Fruit fly (Drosophila melanogaster): ENCODE results near the gene polybromo.

The polybromo gene

dm6 chr3R:24768538-24769401, 36.3 kb downstream of the polybromo start, which contains the start of gene CG13631 (continued):
- TF ChIP-seq Vsx1 (GFP tag; optimal IDR thresholded peaks at IDR 0.05) (peak; percentile 81), pb (GFP tag; optimal IDR thresholded peaks at IDR 0.05) (peak; percentile 92), Dfd (GFP tag; optimal IDR thresholded peaks at IDR 0.05) (no peak), CG7963 (GFP tag; IDR thresholded peaks at IDR 0.05; ENCODE audit: partially characterized antibody) (no peak), amos (GFP tag; IDR thresholded peaks at IDR 0.05; ENCODE audit: partially characterized antibody) (no peak), abd-A (tag; optimal IDR thresholded peaks at IDR 0.05) (no peak), sd (tag; optimal IDR thresholded peaks at IDR 0.05) (peak; percentile 72), CG8944 (GFP tag; optimal IDR thresholded peaks at IDR 0.05) (peak; percentile 94), CG7372 (GFP tag; IDR thresholded peaks at IDR 0.05) (peak; percentile 83), zen (tag; optimal IDR thresholded peaks at IDR 0.05) (peak; percentile 85), CG11085 (GFP tag; IDR thresholded peaks at IDR 0.05) (no peak; the same call in 1 of the 2 replicates), salm (tag; optimal IDR thresholded peaks at IDR 0.05) (peak; percentile 90), ranshi (GFP tag; IDR thresholded peaks at IDR 0.05) (peak; percentile 86), Scr (GFP tag; IDR thresholded peaks at IDR 0.05; ENCODE audit: partially characterized antibody) (no peak), ase (GFP tag; IDR thresholded peaks at IDR 0.05) (peak; percentile 94), tap (tag; optimal IDR thresholded peaks at IDR 0.05) (peak; percentile 93), Pdp1 (GFP tag; optimal IDR thresholded peaks at IDR 0.05) (peak; percentile 95 to 96), ssp (GFP tag; IDR thresholded peaks at IDR 0.05) (peak; percentile 89), CG8290 (GFP tag; optimal IDR thresholded peaks at IDR 0.05) (peak; percentile 89), CG8290 (tag; optimal IDR thresholded peaks at IDR 0.05) (peak; percentile 17 to 90), Gug (GFP tag; IDR thresholded peaks at IDR 0.05) (peak; percentile 88; the same call in 3 of the 4 replicates), tna (GFP tag; IDR thresholded peaks at IDR 0.05; ENCODE audit: partially characterized antibody) (no peak), H15 (GFP tag; IDR thresholded peaks at IDR 0.05) (peak; percentile 91), B-H2 (GFP tag; optimal IDR thresholded peaks at IDR 0.05) (no peak), ftz-f1 (GFP tag; optimal IDR thresholded peaks at IDR 0.05) (no peak), HLH3B (GFP tag; IDR thresholded peaks at IDR 0.05) (peak; percentile 95), CG6654 (GFP tag; optimal IDR thresholded peaks at IDR 0.05) (peak; percentile 87), D19A (tag; optimal IDR thresholded peaks at IDR 0.05) (peak; percentile 92), CG43689 (GFP tag; IDR thresholded peaks at IDR 0.05) (0 out of 2 replicates have a peak, but pooled peaks have one; percentile 32), CG8388 (GFP tag; optimal IDR thresholded peaks at IDR 0.05) (peak; percentile 96), oc (tag; optimal IDR thresholded peaks at IDR 0.05) (peak; percentile 96), CG13624 (GFP tag; optimal IDR thresholded peaks at IDR 0.05) (peak; percentile 75), CG14860 (GFP tag; IDR thresholded peaks at IDR 0.05; ENCODE audit: partially characterized antibody) (no peak), gro (GFP tag; optimal IDR thresholded peaks at IDR 0.05) (no peak), CG31365 (tag; optimal IDR thresholded peaks at IDR 0.05) (peak; percentile 66), bowl (GFP tag; IDR thresholded peaks at IDR 0.05) (peak; percentile 23; the same call in 1 of the 2 replicates), NfI (GFP tag; optimal IDR thresholded peaks at IDR 0.05) (peak; percentile 91), sens (GFP tag) (peak; percentile 100), CG7839 (tag; optimal IDR thresholded peaks at IDR 0.05) (peak; percentile 95), sens-2 (GFP tag; IDR thresholded peaks at IDR 0.05) (peak; percentile 88), dm (GFP tag; optimal IDR thresholded peaks at IDR 0.05) (peak; percentile 83), sob (GFP tag; IDR thresholded peaks at IDR 0.05) (peak; percentile 77), CG6689 (GFP tag; IDR thresholded peaks at IDR 0.05) (peak; percentile 96), PHDP (tag; optimal IDR thresholded peaks at IDR 0.05) (peak; percentile 93), az2 (GFP tag; optimal IDR thresholded peaks at IDR 0.05) (peak; percentile 97), pita (GFP tag; optimal IDR thresholded peaks at IDR 0.05) (no peak), crc (GFP tag; optimal IDR thresholded peaks at IDR 0.05) (peak; percentile 86), ci (GFP tag; IDR thresholded peaks at IDR 0.05) (peak; percentile 95), zen2 (GFP tag; IDR thresholded peaks at IDR 0.05; ENCODE audit: partially characterized antibody) (no peak)
